Worm (Caenorhabditis elegans) whole organism, young adult: Measurements from ENCODE around the gene K09A9.6.

Experiments
- F10E7.11 ChIP-seq: sonication (generic microtip); optimal IDR thresholded peaks from 2 replicates; lab custom pipeline; 2017; ENCODE audit warnings: mild to moderate bottlenecking, missing genetic modification characterization, moderate library complexity, missing compliant biosample characterization
- F55B11.4 ChIP-seq: sonication (generic microtip); optimal IDR thresholded peaks from 2 replicates; lab custom pipeline; 2016; ENCODE audit warnings: missing compliant biosample characterization, missing genetic modification characterization, borderline replicate concordance; ENCODE audit not compliant: insufficient read depth
- ZK185.1 ChIP-seq: sonication (generic microtip); optimal IDR thresholded peaks from 2 replicates; lab custom pipeline; 2016; ENCODE audit warnings: mild to moderate bottlenecking, missing genetic modification characterization, missing compliant biosample characterization; ENCODE audit not compliant: poor library complexity, severe bottlenecking
- akir-1 ChIP-seq: fragments of 200-800 bp; sonication (Bioruptor generic); optimal IDR thresholded peaks from 2 replicates; lab custom pipeline; 2018; ENCODE audit warnings: mild to moderate bottlenecking, missing genetic modification characterization, moderate library complexity, missing compliant biosample characterization
- ama-1 ChIP-seq, 3 experiments: fragments of 150-350 bp in 1 of 3; sonication (generic microtip) in 2 of 3; optimal IDR thresholded peaks; 2 replicates each; lab custom pipeline; 2014 to 2018; ENCODE audit warnings: missing biosample characterization in 2 of 3, missing genetic modification characterization in 2 of 3, missing genetic modification reagents in 2 of 3
- aptf-2 ChIP-seq: fragments of 200-800 bp; sonication (Bioruptor generic); conservative IDR thresholded peaks from 2 replicates; pipeline ENCODE4 v1.3.6; 2022; ENCODE audit warnings: missing genetic modification reagents, missing genetic modification characterization, missing compliant biosample characterization
- bed-1 ChIP-seq: fragments of 200-800 bp; sonication (Bioruptor generic); IDR thresholded peaks from 2 replicates; pipeline ENCODE4 v1.3.6; 2022; ENCODE audit warnings: missing genetic modification reagents, missing genetic modification characterization, missing compliant biosample characterization
- ccch-3 ChIP-seq: fragments of 200-800 bp; sonication (Bioruptor generic); optimal IDR thresholded peaks from 2 replicates; lab custom pipeline; 2018; ENCODE audit warnings: mild to moderate bottlenecking, missing genetic modification characterization, missing compliant biosample characterization
- ceh-100 ChIP-seq: fragments of 200-800 bp; sonication (Bioruptor generic); IDR thresholded peaks from 2 replicates; pipeline ENCODE4 v1.3.6; 2022; ENCODE audit warnings: missing genetic modification reagents, missing genetic modification characterization, missing compliant biosample characterization
- ceh-27 ChIP-seq: fragments of 200-800 bp; sonication (Bioruptor generic); optimal IDR thresholded peaks from 2 replicates; lab custom pipeline; 2018; ENCODE audit warnings: mild to moderate bottlenecking, missing genetic modification characterization, moderate library complexity, missing compliant biosample characterization
- ceh-91 ChIP-seq: fragments of 200-800 bp; sonication (Bioruptor generic); IDR thresholded peaks from 2 replicates; pipeline ENCODE4 v1.3.6; 2022; ENCODE audit warnings: missing genetic modification reagents, missing genetic modification characterization, missing compliant biosample characterization
- chd-7 ChIP-seq: sonication (generic microtip); optimal IDR thresholded peaks from 2 replicates; lab custom pipeline; 2016; ENCODE audit warnings: mild to moderate bottlenecking, missing genetic modification characterization, moderate library complexity, missing compliant biosample characterization
- dox-1 ChIP-seq: fragments of 200-800 bp; sonication (Bioruptor generic); IDR thresholded peaks from 2 replicates; pipeline ENCODE4 v1.3.6; 2022; ENCODE audit warnings: missing genetic modification reagents, missing genetic modification characterization, missing compliant biosample characterization
- egrh-3 ChIP-seq: fragments of 200-800 bp; sonication (Bioruptor generic); IDR thresholded peaks from 2 replicates; pipeline ENCODE4 v1.3.6; 2022; ENCODE audit warnings: missing genetic modification reagents, missing genetic modification characterization, missing compliant biosample characterization
- ekl-4 ChIP-seq: fragments of 200-800 bp; sonication (Bioruptor generic); IDR thresholded peaks from 2 replicates; pipeline ENCODE4 v1.3.6; 2022; ENCODE audit warnings: missing genetic modification reagents, missing genetic modification characterization, missing compliant biosample characterization
- him-1 ChIP-seq: sonication (generic microtip); optimal IDR thresholded peaks from 2 replicates; lab custom pipeline; 2016; ENCODE audit warnings: missing genotype, missing genetic modification reagents, missing genetic modification characterization, missing compliant biosample characterization
- hmg-1.2 ChIP-seq: fragments of 200-800 bp; sonication (Bioruptor generic); IDR thresholded peaks from 2 replicates; pipeline ENCODE4 v1.3.6; 2022; ENCODE audit warnings: missing genetic modification reagents, missing genetic modification characterization, missing compliant biosample characterization
- lag-1 ChIP-seq: fragments of 200-800 bp; sonication (Bioruptor generic); IDR thresholded peaks from 2 replicates; pipeline ENCODE4 v1.3.6; 2022; ENCODE audit warnings: missing genetic modification reagents, missing genetic modification characterization, missing compliant biosample characterization
- lin-26 ChIP-seq: fragments of 200-800 bp; sonication (Bioruptor generic); IDR thresholded peaks from 2 replicates; pipeline ENCODE4 v1.3.6; 2022; ENCODE audit warnings: missing genetic modification reagents, missing genetic modification characterization, missing compliant biosample characterization
- madf-10 ChIP-seq: sonication (generic microtip); optimal IDR thresholded peaks from 2 replicates; lab custom pipeline; 2016; ENCODE audit warnings: mild to moderate bottlenecking, missing genetic modification characterization, missing compliant biosample characterization
- madf-6 ChIP-seq: fragments of 200-800 bp; sonication (Bioruptor generic); IDR thresholded peaks from 2 replicates; pipeline ENCODE4 v1.3.6; 2022; ENCODE audit warnings: missing genetic modification reagents, missing genetic modification characterization, missing compliant biosample characterization
- mxl-1 ChIP-seq: sonication (generic microtip); optimal IDR thresholded peaks from 2 replicates; lab custom pipeline; 2016; ENCODE audit warnings: missing genetic modification characterization, missing compliant biosample characterization
- nhr-27 ChIP-seq: fragments of 200-800 bp; sonication (Bioruptor generic); optimal IDR thresholded peaks from 2 replicates; lab custom pipeline; 2018; ENCODE audit warnings: mild to moderate bottlenecking, missing genetic modification characterization, moderate library complexity, missing compliant biosample characterization
- pbrm-1 ChIP-seq: fragments of 200-800 bp; sonication (Bioruptor generic); IDR thresholded peaks from 2 replicates; pipeline ENCODE4 v1.3.6; 2022; ENCODE audit warnings: missing genetic modification reagents, missing genetic modification characterization, missing compliant biosample characterization
- rcor-1 ChIP-seq: fragments of 200-800 bp; sonication (Bioruptor generic); IDR thresholded peaks from 2 replicates; pipeline ENCODE4 v1.3.6; 2022; ENCODE audit warnings: missing genetic modification reagents, missing genetic modification characterization, missing compliant biosample characterization
- snpc-1.1 ChIP-seq: sonication (generic microtip); optimal IDR thresholded peaks from 2 replicates; lab custom pipeline; 2017; ENCODE audit warnings: missing genetic modification characterization, mild to moderate bottlenecking, missing compliant biosample characterization, antibody characterized with exemption, moderate library complexity, missing genotype, missing genetic modification reagents; ENCODE audit not compliant: insufficient read depth
- snpc-3.4 ChIP-seq: sonication (generic microtip); optimal IDR thresholded peaks from 2 replicates; lab custom pipeline; 2017; ENCODE audit warnings: missing genetic modification characterization, mild to moderate bottlenecking, missing compliant biosample characterization, antibody characterized with exemption, moderate library complexity, missing genotype, missing genetic modification reagents
- snpc-4 ChIP-seq, 5 experiments: fragments of 150-350 bp in 1 of 5; sonication (generic microtip) in 4 of 5; optimal IDR thresholded peaks; 2 replicates each; lab custom pipeline; 2014 to 2018; ENCODE audit warnings: missing genetic modification characterization in 5 of 5, missing biosample characterization in 3 of 5, antibody characterized with exemption in 2 of 5, mild to moderate bottlenecking in 2 of 5, missing compliant biosample characterization in 2 of 5, missing genotype in 2 of 5, moderate library complexity in 2 of 5, missing genetic modification reagents in 1 of 5
- somi-1 ChIP-seq: fragments of 200-800 bp; sonication (Bioruptor generic); optimal IDR thresholded peaks from 2 replicates; lab custom pipeline; 2018; ENCODE audit warnings: mild to moderate bottlenecking, missing genetic modification characterization, missing compliant biosample characterization
- tlf-1 ChIP-seq: fragments of 200-800 bp; sonication (Bioruptor generic); optimal IDR thresholded peaks from 2 replicates; lab custom pipeline; 2018; ENCODE audit warnings: mild to moderate bottlenecking, missing genetic modification characterization, missing compliant biosample characterization
- unc-130 ChIP-seq: sonication (generic microtip); optimal IDR thresholded peaks from 2 replicates; lab custom pipeline; 2016; ENCODE audit warnings: missing genetic modification reagents, missing genetic modification characterization, missing compliant biosample characterization
- zfh-2 ChIP-seq: fragments of 200-800 bp; sonication (Bioruptor generic); conservative IDR thresholded peaks from 2 replicates; pipeline ENCODE4 v1.3.6; 2022; ENCODE audit warnings: missing genetic modification reagents, missing genetic modification characterization, missing compliant biosample characterization
- zim-3 ChIP-seq: sonication (generic microtip); optimal IDR thresholded peaks from 2 replicates; lab custom pipeline; 2017; ENCODE audit warnings: mild to moderate bottlenecking, missing genetic modification characterization, moderate library complexity, missing compliant biosample characterization

The K09A9.6 gene

DNA sequence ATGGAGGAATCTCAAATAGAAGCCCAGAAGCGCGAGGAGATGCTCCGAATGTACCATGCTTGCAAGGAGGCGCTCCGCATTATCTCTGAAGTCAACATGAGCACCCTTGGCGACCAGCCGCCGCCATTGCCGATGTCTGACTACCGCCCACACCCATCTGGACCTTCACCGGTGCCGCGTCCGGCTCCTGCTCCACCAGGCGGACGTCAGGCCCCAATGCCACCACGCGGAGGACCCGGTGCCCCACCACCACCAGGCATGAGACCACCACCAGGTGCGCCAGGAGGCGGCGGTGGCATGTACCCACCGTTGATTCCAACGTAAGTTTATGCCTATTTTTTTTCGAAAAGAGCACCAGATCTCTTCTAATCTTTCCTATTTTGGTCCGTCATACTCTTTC, 5.0 kb upstream of the K09A9.6 start:
- TF ChIP-seq rcor-1 (no peak), dox-1 (GFP tag; lab: Robert Waterston, UW) (0 out of 2 replicates have a peak, but pooled peaks have one; percentile 25), zfh-2 (GFP tag; lab: Robert Waterston, UW) (peak; percentile 92), egrh-3 (GFP tag; lab: Robert Waterston, UW) (peak; percentile 94), hmg-1.2 (GFP tag; lab: Robert Waterston, UW) (no peak), mxl-1 (tag; lab: Kevin White, UChicago) (no peak), him-1 (no peak), ama-1 (optimal IDR thresholded peaks at IDR 0.05; lab: Kevin White, UChicago) (no peak), ama-1 (GFP tag; optimal IDR thresholded peaks at IDR 0.05; lab: Kevin White, UChicago) (no peak), lin-26 (peak; percentile 17; the same call in 1 of the 2 replicates), akir-1 (GFP tag; lab: Kevin White, UChicago) (no peak), ceh-27 (no peak), snpc-1.1 (tag; lab: Kevin White, UChicago) (no peak), F10E7.11 (no peak)

DNA sequence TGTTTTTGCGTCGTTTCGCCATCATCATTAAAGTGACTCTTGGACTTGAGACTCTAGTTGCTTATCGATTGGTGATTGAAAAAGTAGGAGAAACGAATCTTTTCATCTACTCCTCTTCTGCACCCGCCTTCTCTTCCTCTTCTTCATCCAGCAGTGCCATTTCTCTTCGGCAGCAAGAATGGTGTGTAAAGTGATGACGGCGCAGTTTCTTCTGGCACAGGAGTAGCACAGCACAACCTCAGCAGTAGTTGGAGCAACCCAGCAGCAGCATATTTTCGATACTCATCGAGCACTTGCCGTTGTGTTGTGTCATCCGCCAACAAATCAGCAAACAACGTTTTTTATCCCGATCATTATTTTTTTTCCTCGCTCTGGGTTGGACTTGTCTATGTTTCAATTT, 1.6 kb upstream of the K09A9.6 start:
- TF ChIP-seq ekl-4: no peak
- TF ChIP-seq chd-7: no peak
- TF ChIP-seq pbrm-1 (GFP tag; lab: Robert Waterston, UW): no peak
- TF ChIP-seq tlf-1 (GFP tag; lab: Kevin White, UChicago): no peak
- no peak for TF ChIP-seq zim-3 (tag; lab: Kevin White, UChicago)
- TF ChIP-seq madf-6 (GFP tag; lab: Robert Waterston, UW): no peak
- TF ChIP-seq somi-1 (GFP tag; lab: Kevin White, UChicago): no peak
- no peak for TF ChIP-seq madf-10 (tag; lab: Kevin White, UChicago)
- TF ChIP-seq ZK185.1 (tag; lab: Kevin White, UChicago): no peak
- no peak for TF ChIP-seq bed-1
- no peak for TF ChIP-seq F55B11.4 (tag; lab: Kevin White, UChicago)
- TF ChIP-seq snpc-3.4 (tag; lab: Kevin White, UChicago): no peak
- TF ChIP-seq ceh-91 (GFP tag; lab: Robert Waterston, UW): no peak
- TF ChIP-seq unc-130 (GFP tag; lab: Kevin White, UChicago): no peak
- no peak for TF ChIP-seq aptf-2 (GFP tag; lab: Robert Waterston, UW)
- TF ChIP-seq ceh-100: no peak
- TF ChIP-seq ccch-3 (GFP tag; lab: Kevin White, UChicago): no peak

DNA sequence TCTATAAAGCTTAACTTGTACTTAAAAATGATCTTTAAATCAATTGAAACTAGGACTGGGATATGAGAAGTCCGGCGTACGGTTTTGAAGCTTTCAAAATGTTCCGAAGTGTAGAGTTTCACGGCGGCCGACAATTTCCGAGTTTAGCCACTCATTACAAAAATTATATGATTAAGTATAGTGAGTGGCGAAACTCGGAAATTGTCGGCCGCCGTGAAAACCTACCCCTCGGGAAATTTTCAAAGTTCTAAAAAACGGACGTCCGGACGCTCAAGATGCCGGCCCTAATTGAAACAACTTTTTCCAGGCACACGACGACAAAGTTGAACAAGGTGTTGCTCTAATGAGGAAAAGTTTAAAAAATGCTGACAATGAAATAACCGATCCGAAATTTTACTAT, 8.1 kb downstream of the K09A9.6 start:
- TF ChIP-seq snpc-4 (GFP tag; optimal IDR thresholded peaks at IDR 0.05; lab: Kevin White, UChicago): no peak
- TF ChIP-seq snpc-4 (tag; optimal IDR thresholded peaks at IDR 0.05; lab: Kevin White, UChicago): peak in 2 of 4 experiments; percentile 83 to 85
- TF ChIP-seq lag-1 (GFP tag; lab: Robert Waterston, UW): no peak
- TF ChIP-seq snpc-1.1 (tag; lab: Kevin White, UChicago): peak; percentile 14

ce11 chrX:15586192-15586591, 9.2 kb downstream of the K09A9.6 start:
- TF ChIP-seq hmg-1.2 (GFP tag; lab: Robert Waterston, UW) (0 out of 2 replicates have a peak, but pooled peaks have one; percentile 20), nhr-27 (tag; lab: Kevin White, UChicago) (no peak), zfh-2 (GFP tag; lab: Robert Waterston, UW) (peak; percentile 49; the same call in 1 of the 2 replicates), snpc-4 (GFP tag; optimal IDR thresholded peaks at IDR 0.05; lab: Kevin White, UChicago) (no peak), snpc-4 (tag; optimal IDR thresholded peaks at IDR 0.05; lab: Kevin White, UChicago) (peak in 2 of 4 experiments; percentile 69 to 71)
